Fruit fly (Drosophila melanogaster) whole organism, pupa: Measurements from ENCODE around the gene tay.

Experiments used
- CG10348 ChIP-seq: fragments of 200-800 bp; sonication (Bioruptor generic); IDR thresholded peaks from 2 replicates; pipeline ENCODE4 v1.3.6; 2022; ENCODE audit warnings: missing biosample characterization, missing genetic modification characterization
- CG12605 ChIP-seq: fragments of 200-800 bp; sonication (Bioruptor generic); IDR thresholded peaks from 2 replicates; pipeline ENCODE4 v1.3.6; 2022; ENCODE audit warnings: missing biosample characterization, missing genetic modification characterization
- CG13204 ChIP-seq: fragments of 200-800 bp; sonication (Bioruptor generic); optimal IDR thresholded peaks from 2 replicates; lab custom pipeline; 2018; ENCODE audit warnings: missing biosample characterization, mild to moderate bottlenecking, missing genetic modification characterization, moderate library complexity
- CG14655 ChIP-seq: fragments of 200-800 bp; sonication (Bioruptor generic); optimal IDR thresholded peaks from 3 replicates; lab custom pipeline; 2017; ENCODE audit warnings: mild to moderate bottlenecking, missing biosample characterization, missing genetic modification reagents, missing genetic modification characterization
- CG15710 ChIP-seq: fragments of 200-800 bp; sonication (Bioruptor generic); optimal IDR thresholded peaks from 2 replicates; lab custom pipeline; 2018; ENCODE audit warnings: missing biosample characterization, mild to moderate bottlenecking, missing genetic modification characterization, moderate library complexity
- CG17806 ChIP-seq: fragments of 200-800 bp; sonication (Bioruptor generic); optimal IDR thresholded peaks from 2 replicates; lab custom pipeline; 2018; ENCODE audit warnings: missing biosample characterization, mild to moderate bottlenecking, missing genetic modification characterization, moderate library complexity
- CG32121 ChIP-seq: fragments of 200-800 bp; sonication (Bioruptor generic); IDR thresholded peaks from 2 replicates; pipeline ENCODE4 v1.3.6; 2022; ENCODE audit warnings: missing biosample characterization, missing genetic modification characterization
- CG34367 ChIP-seq: fragments of 200-800 bp; sonication (Bioruptor generic); optimal IDR thresholded peaks from 2 replicates; lab custom pipeline; 2018; ENCODE audit warnings: missing biosample characterization, mild to moderate bottlenecking, missing genetic modification characterization
- CG4496 ChIP-seq: fragments of 200-800 bp; sonication (Bioruptor generic); IDR thresholded peaks from 3 replicates; pipeline ENCODE4 v1.3.6; 2022; ENCODE audit warnings: missing biosample characterization, missing genetic modification characterization
- CG8159 ChIP-seq: fragments of 200-800 bp; sonication (Bioruptor generic); optimal IDR thresholded peaks from 3 replicates; lab custom pipeline; 2018; ENCODE audit warnings: missing biosample characterization, mild to moderate bottlenecking, missing genetic modification characterization, moderate library complexity
- CG8301 ChIP-seq: fragments of 200-800 bp; sonication (Bioruptor generic); optimal IDR thresholded peaks from 2 replicates; lab custom pipeline; 2018; ENCODE audit warnings: missing biosample characterization, mild to moderate bottlenecking, missing genetic modification characterization
- CG9948 ChIP-seq: fragments of 200-800 bp; sonication (Bioruptor generic); optimal IDR thresholded peaks from 2 replicates; lab custom pipeline; 2018; ENCODE audit warnings: missing biosample characterization, mild to moderate bottlenecking, missing genetic modification characterization, moderate library complexity
- D1 ChIP-seq: fragments of 200-800 bp; sonication (Bioruptor generic); optimal IDR thresholded peaks from 2 replicates; lab custom pipeline; 2018; ENCODE audit warnings: missing biosample characterization, mild to moderate bottlenecking, missing genetic modification characterization, moderate library complexity
- EcR ChIP-seq: fragments of 200-800 bp; sonication (Bioruptor generic); optimal IDR thresholded peaks from 3 replicates; lab custom pipeline; 2019; ENCODE audit warnings: missing biosample characterization, missing genetic modification characterization, mild to moderate bottlenecking, moderate library complexity, missing genetic modification reagents
- Ets98B ChIP-seq: fragments of 200-800 bp; sonication (Bioruptor generic); IDR thresholded peaks from 2 replicates; pipeline ENCODE4 v1.3.6; 2022; ENCODE audit warnings: missing biosample characterization, missing genetic modification characterization
- Pif1A ChIP-seq: fragments of 200-800 bp; sonication (Bioruptor generic); optimal IDR thresholded peaks from 3 replicates; lab custom pipeline; 2016; ENCODE audit warnings: missing biosample characterization, missing genetic modification characterization
- Pif1B ChIP-seq: fragments of 200-800 bp; sonication (Bioruptor generic); optimal IDR thresholded peaks from 3 replicates; lab custom pipeline; 2016; ENCODE audit warnings: missing biosample characterization, missing genetic modification characterization
- Snoo ChIP-seq: fragments of 200-800 bp; sonication (Bioruptor generic); optimal IDR thresholded peaks from 3 replicates; lab custom pipeline; 2017; ENCODE audit warnings: missing biosample characterization, mild to moderate bottlenecking, missing genetic modification characterization, inconsistent platforms
- fd96Ca ChIP-seq: fragments of 200-800 bp; sonication (Bioruptor generic); IDR thresholded peaks from 3 replicates; pipeline ENCODE4 v1.3.6; 2022; ENCODE audit warnings: missing biosample characterization, missing genetic modification characterization
- gl ChIP-seq: fragments of 200-800 bp; sonication (Bioruptor generic); optimal IDR thresholded peaks from 2 replicates; lab custom pipeline; 2018; ENCODE audit warnings: missing biosample characterization, mild to moderate bottlenecking, missing genetic modification characterization
- rn ChIP-seq: fragments of 200-800 bp; sonication (Bioruptor generic); IDR thresholded peaks from 2 replicates; pipeline ENCODE4 v1.3.6; 2022; ENCODE audit warnings: missing biosample characterization, missing genetic modification characterization

The tay gene

DNA sequence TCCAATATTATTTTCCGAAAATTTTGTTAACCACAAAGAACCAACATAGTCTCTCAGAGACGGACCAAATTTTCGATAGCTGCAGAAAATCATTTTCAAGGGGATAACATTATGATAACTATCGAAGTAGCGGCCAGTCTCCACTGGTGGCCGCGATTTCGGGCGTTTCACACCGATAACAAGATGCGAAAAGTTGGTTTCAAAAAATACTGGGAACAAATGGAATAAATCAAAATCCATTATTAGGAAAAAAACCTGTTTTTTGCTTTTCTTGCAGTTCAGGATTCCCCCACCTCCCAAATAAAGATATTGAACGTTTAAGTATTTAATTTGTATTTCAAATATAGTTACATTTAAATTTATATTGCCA lies at the start of gene tay:
Gene tay, minus strand, starts transcription at position 65 of the 370 bp plus-strand sequence.
- TF ChIP-seq CG4496 (GFP tag; lab: Robert Waterston, UW), result peak; percentile 6; the same call in 1 of the 3 replicates
- no peak for TF ChIP-seq D1

DNA sequence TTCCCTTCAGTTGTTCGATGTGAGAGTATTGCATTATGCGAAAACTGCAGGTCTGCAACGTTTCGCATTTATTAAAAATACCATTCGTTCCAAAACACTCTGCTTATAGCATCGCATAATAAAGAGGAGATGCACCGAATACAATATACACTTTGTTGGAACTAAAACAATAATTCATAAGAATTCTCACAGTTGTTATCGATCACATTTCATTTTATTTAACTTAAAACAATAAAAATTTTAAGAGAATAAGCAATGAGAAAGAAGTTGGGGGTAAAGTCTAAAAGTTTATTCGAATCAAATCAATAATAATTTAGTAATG lies 47.1 kb upstream of the tay start:
- TF ChIP-seq CG17806 (tag; lab: Kevin White, UChicago) (peak; percentile 7), Pif1A (GFP tag; lab: Kevin White, UChicago) (no peak)

DNA sequence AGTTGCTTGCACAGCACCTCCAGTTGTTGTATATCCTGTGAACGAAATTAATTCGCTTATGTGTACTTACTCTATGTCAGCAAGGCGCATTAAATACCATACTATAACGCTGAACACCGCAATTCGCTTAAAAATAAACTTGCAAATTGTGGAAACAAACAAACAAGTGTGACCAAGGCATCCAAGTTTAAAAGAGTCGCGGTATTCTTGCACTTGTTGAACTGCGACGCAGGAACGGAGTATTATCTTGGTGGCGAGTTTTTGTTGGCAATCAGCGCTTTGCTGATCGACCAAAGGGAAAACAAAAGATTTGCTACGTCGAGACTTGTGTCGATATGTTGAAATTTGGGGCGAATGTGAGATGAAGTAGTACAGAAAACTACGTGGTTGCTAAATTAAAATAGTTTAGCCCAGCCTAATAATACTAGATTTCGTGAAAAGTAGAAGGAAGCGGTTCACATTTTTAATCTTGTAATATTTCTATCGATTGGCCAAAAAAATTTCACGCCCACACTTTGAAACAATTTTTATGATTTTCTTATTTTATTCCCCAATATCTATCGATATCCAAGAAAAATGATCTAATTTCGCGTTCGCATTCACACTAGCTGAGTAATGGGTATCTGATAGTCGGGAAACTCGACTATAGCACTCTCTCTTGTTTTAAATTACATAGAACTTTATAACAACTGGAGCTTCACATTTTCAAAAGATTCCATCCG lies 46.6 kb upstream of the tay start, which contains the start of gene Ranbp16:
Gene Ranbp16, minus strand, starts transcription at position 364 of the 722 bp plus-strand sequence.
- TF ChIP-seq CG15710 (tag; lab: Kevin White, UChicago) (no peak), CG13204 (GFP tag; lab: Kevin White, UChicago) (no peak), Pif1A (GFP tag; lab: Kevin White, UChicago) (no peak), D1 (no peak)

DNA sequence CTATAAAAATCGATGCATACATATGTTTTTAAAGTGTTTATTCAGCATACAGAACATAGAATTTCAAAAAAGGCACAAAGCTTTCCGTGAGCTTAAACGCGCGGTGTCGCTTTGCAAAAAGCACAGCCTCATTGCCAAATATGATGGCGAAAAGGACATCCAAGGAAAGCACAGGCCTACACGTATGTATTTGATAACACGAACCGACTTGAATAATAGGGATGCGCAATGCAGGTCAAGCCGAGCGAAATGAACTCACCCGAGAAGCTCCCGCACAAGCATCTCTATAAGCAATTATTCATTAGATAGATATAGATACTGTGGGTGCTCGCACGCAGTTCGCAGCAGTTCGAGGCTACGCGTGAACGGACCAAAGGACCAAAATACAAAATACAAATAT lies 37.7 kb upstream of the tay start, which contains the start of gene Lcch3:
Gene Lcch3, plus strand, starts transcription at position 301 of the 400 bp plus-strand sequence.
- TF ChIP-seq Pif1A (GFP tag; lab: Kevin White, UChicago) (no peak), EcR (no peak), CG32121 (no peak), Snoo (tag; lab: Kevin White, UChicago) (no peak), CG15710 (tag; lab: Kevin White, UChicago) (no peak), CG8159 (no peak), CG17806 (tag; lab: Kevin White, UChicago) (no peak), Ets98B (GFP tag; lab: Robert Waterston, UW) (no peak), CG10348 (GFP tag; lab: Robert Waterston, UW) (no peak)

DNA sequence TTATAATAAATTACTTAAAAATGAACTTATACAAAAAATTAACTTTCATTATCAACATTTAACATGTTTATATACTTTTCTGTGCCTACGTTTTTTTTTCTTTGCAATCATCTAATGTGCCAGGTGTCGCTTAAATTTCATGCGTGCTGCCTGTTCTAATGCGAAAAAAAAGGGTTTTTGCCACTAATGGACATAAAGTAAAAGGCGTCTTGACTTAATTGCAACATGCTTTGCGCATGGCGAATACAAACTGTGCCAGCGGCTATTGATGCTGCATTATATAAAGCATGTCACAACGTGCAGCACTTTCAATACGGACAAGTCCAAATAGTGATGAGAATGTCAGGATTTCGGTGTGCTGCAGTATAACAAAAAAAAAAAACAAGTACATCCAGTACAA lies 34.5 kb upstream of the tay start, which contains the start of gene CG8916:
Gene CG8916, plus strand, starts transcription at position 301 of the 400 bp plus-strand sequence.
- TF ChIP-seq CG12605 (GFP tag; lab: Robert Waterston, UW) (no peak), CG9948 (no peak), CG14655 (GFP tag; lab: Kevin White, UChicago) (no peak), CG32121 (no peak), CG15710 (tag; lab: Kevin White, UChicago) (no peak), Snoo (tag; lab: Kevin White, UChicago) (no peak), EcR (no peak), D1 (no peak), CG13204 (GFP tag; lab: Kevin White, UChicago) (no peak), CG4496 (GFP tag; lab: Robert Waterston, UW) (no peak), Ets98B (GFP tag; lab: Robert Waterston, UW) (no peak), CG10348 (GFP tag; lab: Robert Waterston, UW) (no peak), Pif1A (GFP tag; lab: Kevin White, UChicago) (no peak), Pif1B (GFP tag; lab: Kevin White, UChicago) (no peak), CG34367 (no peak), CG8301 (tag; lab: Kevin White, UChicago) (no peak), rn (GFP tag; lab: Robert Waterston, UW) (no peak), fd96Ca (GFP tag; lab: Robert Waterston, UW) (no peak), CG17806 (tag; lab: Kevin White, UChicago) (no peak), CG8159 (no peak)

DNA sequence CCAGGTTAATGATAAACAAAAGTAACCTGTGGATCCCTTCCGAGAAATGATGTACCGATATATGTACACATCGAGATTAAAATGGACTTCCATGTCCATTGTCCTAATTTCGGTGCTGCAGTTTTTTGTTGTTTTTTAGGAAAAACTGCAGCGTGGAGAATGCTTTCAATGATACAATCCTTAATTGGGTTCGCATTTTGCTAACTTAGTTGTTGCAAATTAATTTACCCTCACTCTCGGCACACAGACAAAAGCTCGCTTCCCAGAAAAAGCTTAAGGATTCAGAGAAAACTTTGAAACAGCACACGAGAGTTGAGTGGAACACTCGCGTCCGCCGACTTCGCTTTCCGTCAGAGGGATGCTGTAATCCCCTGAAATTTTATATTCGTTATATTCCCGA lies 23.5 kb upstream of the tay start, which contains the start of gene Lrp4:
Gene Lrp4, plus strand, starts transcription at position 301 of the 400 bp plus-strand sequence.
- TF ChIP-seq CG10348 (GFP tag; lab: Robert Waterston, UW), result no peak
- no peak for TF ChIP-seq D1
- TF ChIP-seq CG8159, result no peak
- no peak for TF ChIP-seq Ets98B (GFP tag; lab: Robert Waterston, UW)
- TF ChIP-seq gl, result no peak
- TF ChIP-seq CG34367, result no peak
- no peak for TF ChIP-seq CG4496 (GFP tag; lab: Robert Waterston, UW)
- no peak for TF ChIP-seq CG32121
- TF ChIP-seq CG8301 (tag; lab: Kevin White, UChicago), result no peak
- TF ChIP-seq CG13204 (GFP tag; lab: Kevin White, UChicago), result no peak
- no peak for TF ChIP-seq Snoo (tag; lab: Kevin White, UChicago)
- no peak for TF ChIP-seq EcR
- no peak for TF ChIP-seq CG9948
- TF ChIP-seq CG12605 (GFP tag; lab: Robert Waterston, UW), result no peak
- TF ChIP-seq, all 21 proteins: peak for 0

DNA sequence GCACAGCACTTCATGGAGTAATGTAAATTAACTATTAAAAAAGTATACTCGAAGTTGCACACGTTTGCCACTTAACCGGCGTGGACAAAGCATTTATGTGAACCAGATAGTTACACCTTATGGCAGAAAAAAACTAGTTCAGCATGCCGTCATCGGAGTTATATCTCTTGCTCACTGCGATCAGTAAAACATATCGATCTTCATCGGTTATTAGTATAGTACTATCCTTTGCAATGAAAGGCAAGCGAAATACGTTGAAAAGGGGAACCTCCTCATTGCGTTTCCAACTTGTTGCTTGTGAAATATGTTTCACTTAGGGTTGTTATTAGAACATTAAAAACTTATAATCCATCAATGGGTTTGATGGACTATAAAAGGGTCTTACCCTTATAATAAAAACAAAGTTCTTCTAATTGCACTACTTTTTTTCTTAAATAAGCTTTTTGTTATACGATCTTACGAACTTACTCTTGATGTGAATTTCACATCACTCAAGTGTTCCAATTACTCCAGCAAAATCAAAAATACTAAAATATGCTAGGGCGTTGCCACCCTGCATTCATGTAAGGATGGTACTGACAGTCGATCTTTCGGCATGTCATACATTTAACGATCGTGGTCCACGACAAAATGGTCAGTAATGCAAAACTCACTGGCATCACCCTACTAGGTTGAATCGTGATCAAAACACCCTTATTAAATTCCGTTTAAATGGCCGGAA lies 22.6 kb upstream of the tay start, which contains the start of gene CycD:
Gene CycD, minus strand, starts transcription at position 113 of the 721 bp plus-strand sequence.
- no peak for TF ChIP-seq CG12605 (GFP tag; lab: Robert Waterston, UW)
- TF ChIP-seq rn (GFP tag; lab: Robert Waterston, UW), result no peak
- TF ChIP-seq CG17806 (tag; lab: Kevin White, UChicago), result no peak
- no peak; the same call in 1 of the 2 replicates for TF ChIP-seq CG32121
- no peak for TF ChIP-seq CG15710 (tag; lab: Kevin White, UChicago)
- no peak for TF ChIP-seq CG9948
- no peak for TF ChIP-seq Ets98B (GFP tag; lab: Robert Waterston, UW)
- no peak for TF ChIP-seq EcR
